Worm (Caenorhabditis elegans) whole organism, L3 larva: ENCODE measurements around the gene R03H10.4.

Experiments
- ceh-28 ChIP-seq: fragments of 150-350 bp; optimal IDR thresholded peaks from 2 replicates; lab custom pipeline; 2014; ENCODE audit warnings: missing biosample characterization, missing genetic modification reagents, missing genetic modification characterization
- fos-1 ChIP-seq: fragments of 150-350 bp; optimal IDR thresholded peaks from 2 replicates; lab custom pipeline; 2014; ENCODE audit warnings: missing biosample characterization, missing genetic modification characterization
- jun-1 ChIP-seq: fragments of 150-350 bp; optimal IDR thresholded peaks from 2 replicates; lab custom pipeline; 2014; ENCODE audit warnings: missing biosample characterization, missing genetic modification reagents, missing genetic modification characterization
- nhr-11 ChIP-seq: fragments of 150-350 bp; optimal IDR thresholded peaks from 2 replicates; lab custom pipeline; 2014; ENCODE audit warnings: missing biosample characterization, missing genetic modification characterization
- nhr-12 ChIP-seq: fragments of 150-350 bp; optimal IDR thresholded peaks from 2 replicates; lab custom pipeline; 2014; ENCODE audit warnings: missing biosample characterization, missing genetic modification characterization
- nhr-25 ChIP-seq: sonication (generic microtip); optimal IDR thresholded peaks from 2 replicates; lab custom pipeline; 2017; ENCODE audit warnings: missing biosample characterization, missing genetic modification characterization
- pqm-1 ChIP-seq: fragments of 150-350 bp; optimal IDR thresholded peaks from 2 replicates; lab custom pipeline; 2017; ENCODE audit warnings: missing biosample characterization, missing genetic modification characterization, inconsistent platforms
- sea-2 ChIP-seq: fragments of 150-350 bp; sonication (generic microtip); optimal IDR thresholded peaks from 4 replicates; lab custom pipeline; 2014; ENCODE audit warnings: missing biosample characterization, missing genetic modification reagents, missing genetic modification characterization
- skn-1 ChIP-seq: fragments of 150-350 bp; optimal IDR thresholded peaks from 2 replicates; lab custom pipeline; 2014; ENCODE audit warnings: missing biosample characterization, missing genetic modification characterization

DNA sequence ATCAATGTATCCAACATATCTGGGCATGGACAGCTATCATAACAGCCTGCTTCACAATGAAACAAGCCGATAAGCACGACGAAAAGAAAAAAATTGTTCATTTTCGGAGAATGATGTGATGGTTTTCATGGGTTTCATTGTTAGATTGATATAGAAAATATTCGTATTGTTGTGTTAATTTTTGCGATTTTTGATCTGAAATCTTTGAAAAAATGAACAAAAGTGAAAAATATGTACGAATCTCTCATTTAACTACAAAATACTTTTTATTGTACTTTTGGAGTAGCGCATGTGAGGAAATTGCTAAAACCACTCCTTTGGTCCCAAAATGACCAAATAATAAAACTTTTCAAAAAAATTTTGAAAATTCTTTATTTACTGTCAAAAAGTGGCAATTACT, 2.2 kb upstream of the R03H10.4 start, which contains the start of gene R03H10.5:
- TF ChIP-seq ceh-28 (tag; lab: Kevin White, UChicago) (no peak), nhr-11 (tag; lab: Kevin White, UChicago) (no peak), nhr-25 (no peak), nhr-12 (tag; lab: Kevin White, UChicago) (no peak), sea-2 (GFP tag; lab: Kevin White, UChicago) (no peak), fos-1 (no peak), pqm-1 (tag; lab: Kevin White, UChicago) (no peak), jun-1 (no peak), skn-1 (tag; lab: Kevin White, UChicago) (no peak)
